Fruit fly (Drosophila melanogaster): ENCODE results near the gene pasha.

pasha gene

DNA sequence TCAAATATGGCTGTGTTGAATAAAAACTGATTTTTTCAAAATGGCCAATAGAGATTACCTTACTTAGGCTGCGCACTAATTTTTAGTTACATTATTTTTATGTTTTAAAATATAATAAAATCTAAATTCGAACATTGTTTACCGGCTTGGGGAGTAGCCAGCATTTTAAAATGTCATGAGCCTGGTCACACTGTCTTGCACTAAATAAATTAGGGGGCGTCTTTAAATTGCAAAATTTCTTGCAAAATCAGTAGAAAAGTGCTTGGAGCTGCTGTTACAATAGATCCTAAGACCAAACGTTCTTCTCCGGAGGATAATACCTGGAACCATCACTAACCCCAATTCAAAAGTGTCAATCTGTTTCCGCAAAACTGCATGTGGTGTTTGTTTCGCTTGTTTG, at the start of gene pasha:
Gene pasha, plus strand, starts transcription at position 177 of the 400 bp plus-strand sequence.
- TF ChIP-seq CG8478 (optimal IDR thresholded peaks at IDR 0.05) (no peak), pan (optimal IDR thresholded peaks at IDR 0.05) (no peak), Dll (optimal IDR thresholded peaks at IDR 0.05) (no peak), psq (optimal IDR thresholded peaks at IDR 0.05) (no peak), usp (GFP tag; optimal IDR thresholded peaks at IDR 0.05) (no peak), EcR (GFP tag; optimal IDR thresholded peaks at IDR 0.05) (no peak)

- TF ChIP-seq Dll (optimal IDR thresholded peaks at IDR 0.05) (no peak), psq (optimal IDR thresholded peaks at IDR 0.05) (no peak), CG8478 (optimal IDR thresholded peaks at IDR 0.05) (no peak), pan (optimal IDR thresholded peaks at IDR 0.05) (no peak), usp (GFP tag; optimal IDR thresholded peaks at IDR 0.05) (no peak), EcR (GFP tag; optimal IDR thresholded peaks at IDR 0.05) (no peak)
Observed at dm6 chr3R:31571885-31572292, 45.9 kb upstream of the pasha start, which contains the start of gene gammaCOP. gammaCOP (plus strand) TSS chr3R:31572143.

DNA sequence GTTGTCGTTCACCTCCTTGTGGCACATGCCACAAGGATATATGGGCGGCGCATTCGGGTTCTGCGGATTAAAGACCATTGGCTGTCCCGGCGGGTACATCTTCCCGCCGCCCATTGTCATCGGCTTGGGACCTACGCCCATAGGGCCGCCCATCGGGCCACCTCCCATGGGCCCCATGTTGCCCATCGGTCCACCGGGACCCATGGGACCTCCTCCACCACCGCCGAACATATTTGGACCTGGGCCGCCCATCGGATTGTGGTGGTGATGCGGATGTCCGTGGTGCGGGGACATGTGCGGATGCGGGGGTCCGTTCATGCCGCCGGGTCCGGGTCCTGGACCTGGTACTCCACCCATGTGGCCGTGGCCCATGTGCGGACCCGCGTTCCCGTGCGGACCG, 40.4 kb upstream of the pasha start:
- TF ChIP-seq psq (optimal IDR thresholded peaks at IDR 0.05): no peak
- no peak for TF ChIP-seq pan (optimal IDR thresholded peaks at IDR 0.05)

dm6 chr3R:31580032-31580431, 37.7 kb upstream of the pasha start:
- TF ChIP-seq Dll (optimal IDR thresholded peaks at IDR 0.05) (peak; percentile 57), pan (optimal IDR thresholded peaks at IDR 0.05) (no peak)

dm6 chr3R:31580586-31580994, 37.2 kb upstream of the pasha start, which contains the start of the genes pygo and rod:
pygo (minus strand) TSS chr3R:31580699.
rod (plus strand) TSS chr3R:31580951.
- TF ChIP-seq psq (optimal IDR thresholded peaks at IDR 0.05) (no peak), pan (optimal IDR thresholded peaks at IDR 0.05) (no peak), Dll (optimal IDR thresholded peaks at IDR 0.05) (no peak), usp (GFP tag; optimal IDR thresholded peaks at IDR 0.05) (no peak), CG8478 (optimal IDR thresholded peaks at IDR 0.05) (no peak), EcR (GFP tag; optimal IDR thresholded peaks at IDR 0.05) (no peak)

DNA sequence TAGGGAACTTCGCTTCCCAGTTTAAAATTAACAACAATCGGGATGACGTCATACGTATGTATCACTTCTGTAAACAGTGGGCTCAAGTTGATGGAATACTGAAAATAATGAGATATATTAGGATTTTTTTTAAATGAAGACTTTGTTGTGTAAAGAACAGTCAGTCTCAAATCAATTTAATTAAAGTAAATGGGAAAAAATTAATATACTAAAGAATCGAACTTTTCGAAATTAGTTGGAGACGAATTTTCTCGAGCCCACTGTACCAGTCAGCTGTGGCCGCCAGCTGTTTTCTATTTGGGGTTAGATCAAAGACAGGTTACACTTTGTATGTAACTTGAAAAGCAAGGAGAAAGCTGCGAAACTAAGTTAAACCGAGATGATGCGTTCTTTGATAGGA, 29.4 kb upstream of the pasha start, which contains the start of gene CG1635:
Gene CG1635, plus strand, starts transcription at position 300 of the 400 bp plus-strand sequence.
- TF ChIP-seq psq (optimal IDR thresholded peaks at IDR 0.05) (no peak), EcR (GFP tag; optimal IDR thresholded peaks at IDR 0.05) (no peak), usp (GFP tag; optimal IDR thresholded peaks at IDR 0.05) (no peak), pan (optimal IDR thresholded peaks at IDR 0.05) (no peak), Dll (optimal IDR thresholded peaks at IDR 0.05) (no peak), CG8478 (optimal IDR thresholded peaks at IDR 0.05) (no peak)

dm6 chr3R:31590281-31590680, 27.5 kb upstream of the pasha start, which contains the start of gene CG1638:
CG1638 (plus strand) TSS chr3R:31590581.
- no peak for TF ChIP-seq EcR (GFP tag; optimal IDR thresholded peaks at IDR 0.05)
- TF ChIP-seq psq (optimal IDR thresholded peaks at IDR 0.05): no peak
- TF ChIP-seq CG8478 (optimal IDR thresholded peaks at IDR 0.05): no peak
- no peak for TF ChIP-seq pan (optimal IDR thresholded peaks at IDR 0.05)
- no peak for TF ChIP-seq Dll (optimal IDR thresholded peaks at IDR 0.05)
- no peak for TF ChIP-seq usp (GFP tag; optimal IDR thresholded peaks at IDR 0.05)

DNA sequence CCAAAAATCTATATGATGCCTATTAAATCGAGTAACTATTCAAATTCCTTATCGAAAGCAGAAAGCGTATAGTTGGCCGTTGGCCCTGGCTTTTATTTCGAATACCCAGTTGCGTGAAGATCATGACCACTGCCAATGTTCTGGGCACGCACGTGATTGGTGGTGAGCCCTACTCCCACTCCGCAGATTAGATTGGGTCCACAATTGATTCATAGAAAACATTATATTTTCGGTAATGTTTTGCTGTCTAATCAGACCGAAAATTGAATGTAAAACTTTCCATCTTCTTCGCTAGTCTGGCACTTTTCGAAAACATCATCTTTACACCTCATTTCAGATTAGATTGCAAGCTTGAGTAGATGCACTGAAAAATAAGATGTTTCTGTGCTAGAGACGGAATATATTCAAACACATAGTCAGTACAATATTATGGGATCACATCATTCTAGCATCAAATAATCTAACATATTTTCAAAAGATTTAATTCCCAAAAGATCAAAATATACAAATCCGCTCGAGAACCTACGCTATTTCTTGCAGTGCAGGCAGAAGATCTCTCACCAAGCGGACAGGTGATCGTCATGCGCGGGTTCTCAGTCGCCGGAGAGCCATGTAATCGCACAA, 25.4 kb upstream of the pasha start, which contains the start of gene CG1774:
Gene CG1774, plus strand, starts transcription at position 548 of the 624 bp plus-strand sequence.
- TF ChIP-seq Dll (optimal IDR thresholded peaks at IDR 0.05): no peak
- no peak for TF ChIP-seq pan (optimal IDR thresholded peaks at IDR 0.05)
- TF ChIP-seq EcR (GFP tag; optimal IDR thresholded peaks at IDR 0.05): no peak
- no peak for TF ChIP-seq usp (GFP tag; optimal IDR thresholded peaks at IDR 0.05)
- no peak for TF ChIP-seq psq (optimal IDR thresholded peaks at IDR 0.05)
- no peak for TF ChIP-seq CG8478 (optimal IDR thresholded peaks at IDR 0.05)

DNA sequence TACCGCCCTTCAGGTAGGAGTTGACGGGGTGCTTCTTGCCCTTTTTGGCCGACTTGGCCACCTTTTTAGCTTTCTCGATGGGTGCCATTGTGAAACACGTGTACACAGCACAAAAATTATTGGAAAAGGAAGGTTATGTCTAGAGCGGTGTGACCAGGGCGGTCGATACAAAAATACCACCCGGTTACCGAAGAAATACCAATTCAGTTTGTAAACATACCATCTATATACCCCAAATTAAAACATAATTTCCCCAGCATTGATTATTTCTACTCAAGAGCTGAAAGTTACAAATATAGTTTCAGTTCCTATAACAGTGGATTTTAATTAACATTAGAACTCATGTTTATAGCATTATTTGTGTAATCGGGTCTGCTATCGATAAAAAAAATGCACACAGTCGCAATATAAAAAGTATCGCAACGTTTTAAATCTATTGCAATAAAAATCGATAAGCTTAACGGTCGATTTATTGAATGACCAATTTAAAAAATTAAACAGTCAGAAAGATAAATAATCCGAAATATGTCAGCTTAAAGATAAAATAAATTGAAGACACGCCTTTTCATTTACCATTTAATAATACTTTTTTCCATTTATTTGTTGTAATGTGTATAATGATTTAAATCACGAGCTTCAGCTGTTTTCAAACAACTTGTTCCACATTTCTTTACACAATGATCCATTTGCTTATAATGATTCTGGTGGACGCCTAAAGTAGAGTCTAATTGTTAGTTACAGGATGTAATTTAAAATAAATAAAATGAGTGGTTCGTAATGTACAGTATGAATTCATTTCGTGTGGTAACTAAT, 21.5 kb upstream of the pasha start, which contains the start of gene RpL6:
Gene RpL6, minus strand, starts transcription at position 134 of the 813 bp plus-strand sequence.
- no peak for TF ChIP-seq CG8478 (optimal IDR thresholded peaks at IDR 0.05)
- TF ChIP-seq usp (GFP tag; optimal IDR thresholded peaks at IDR 0.05): no peak
- TF ChIP-seq psq (optimal IDR thresholded peaks at IDR 0.05): no peak
- no peak for TF ChIP-seq Dll (optimal IDR thresholded peaks at IDR 0.05)
- no peak for TF ChIP-seq EcR (GFP tag; optimal IDR thresholded peaks at IDR 0.05)
- no peak for TF ChIP-seq pan (optimal IDR thresholded peaks at IDR 0.05)

- TF ChIP-seq Dll (optimal IDR thresholded peaks at IDR 0.05) (no peak), pan (optimal IDR thresholded peaks at IDR 0.05) (peak; percentile 21), EcR (GFP tag; optimal IDR thresholded peaks at IDR 0.05) (no peak), CG8478 (optimal IDR thresholded peaks at IDR 0.05) (no peak), psq (optimal IDR thresholded peaks at IDR 0.05) (no peak), usp (GFP tag; optimal IDR thresholded peaks at IDR 0.05) (no peak)
Observed at dm6 chr3R:31597736-31598431, 19.9 kb upstream of the pasha start.

- TF ChIP-seq EcR (GFP tag; optimal IDR thresholded peaks at IDR 0.05) (no peak), CG8478 (optimal IDR thresholded peaks at IDR 0.05) (no peak), psq (optimal IDR thresholded peaks at IDR 0.05) (no peak), pan (optimal IDR thresholded peaks at IDR 0.05) (no peak), usp (GFP tag; optimal IDR thresholded peaks at IDR 0.05) (no peak), Dll (optimal IDR thresholded peaks at IDR 0.05) (no peak)
Observed at dm6 chr3R:31599538-31600313, 18.1 kb upstream of the pasha start.

Data from whole organism.